Worm (Caenorhabditis elegans) whole organism, L4 larva: ENCODE data around the gene Y54E2A.8.

ENCODE experiments used
- F10B5.3 ChIP-seq: sonication (generic microtip); optimal IDR thresholded peaks from 2 replicates; lab custom pipeline; 2016; ENCODE audit warnings: mild to moderate bottlenecking, missing genetic modification characterization, missing compliant biosample characterization
- F26F4.8 ChIP-seq: fragments of 200-800 bp; sonication (Bioruptor generic); conservative IDR thresholded peaks from 2 replicates; pipeline ENCODE4 v1.3.6; 2022; ENCODE audit warnings: missing genetic modification characterization, missing compliant biosample characterization
- F37D6.2 ChIP-seq: sonication (generic microtip); optimal IDR thresholded peaks from 2 replicates; lab custom pipeline; 2016; ENCODE audit warnings: mild to moderate bottlenecking, missing genetic modification characterization, missing compliant biosample characterization
- F49E8.2 ChIP-seq: sonication (generic microtip); optimal IDR thresholded peaks from 2 replicates; lab custom pipeline; 2016; ENCODE audit warnings: missing compliant biosample characterization, mild to moderate bottlenecking, missing genetic modification characterization, borderline replicate concordance
- R02D3.7 ChIP-seq: fragments of 150-350 bp; sonication (generic microtip); optimal IDR thresholded peaks from 3 replicates; lab custom pipeline; 2014; ENCODE audit warnings: missing biosample characterization, missing genetic modification characterization
- T20F7.1 ChIP-seq: fragments of 200-800 bp; sonication (Bioruptor generic); optimal IDR thresholded peaks from 2 replicates; lab custom pipeline; 2018; ENCODE audit warnings: mild to moderate bottlenecking, missing genetic modification characterization, missing compliant biosample characterization
- T26A8.4 ChIP-seq: fragments of 200-800 bp; sonication (Bioruptor generic); IDR thresholded peaks from 2 replicates; pipeline ENCODE4 v1.3.6; 2022; ENCODE audit warnings: missing genetic modification characterization, missing compliant biosample characterization
- Y48G9A.11 ChIP-seq: fragments of 200-800 bp; sonication (Bioruptor generic); IDR thresholded peaks from 2 replicates; pipeline ENCODE4 v1.3.6; 2022; ENCODE audit warnings: missing genetic modification reagents, missing genetic modification characterization, missing compliant biosample characterization
- ZK337.2 ChIP-seq: fragments of 200-800 bp; sonication (Bioruptor generic); IDR thresholded peaks from 2 replicates; pipeline ENCODE4 v1.3.6; 2022; ENCODE audit warnings: missing genetic modification reagents, missing genetic modification characterization, missing compliant biosample characterization
- aha-1 ChIP-seq: fragments of 150-350 bp; peaks from one replicate; lab custom pipeline; 2014; ENCODE audit warnings: missing biosample characterization, missing genetic modification characterization
- aly-2 ChIP-seq: sonication (generic microtip); optimal IDR thresholded peaks from 2 replicates; lab custom pipeline; 2018; ENCODE audit warnings: missing biosample characterization, missing genetic modification characterization
- ceh-44 ChIP-seq: fragments of 200-800 bp; sonication (Bioruptor generic); IDR thresholded peaks from 2 replicates; pipeline ENCODE4 v1.3.6; 2022; ENCODE audit warnings: missing genetic modification reagents, missing genetic modification characterization, missing compliant biosample characterization
- ceh-62 ChIP-seq: sonication (generic microtip); optimal IDR thresholded peaks from 2 replicates; lab custom pipeline; 2017; ENCODE audit warnings: missing biosample characterization, missing genetic modification characterization
- cey-2 ChIP-seq: sonication (generic microtip); optimal IDR thresholded peaks from 3 replicates; lab custom pipeline; 2017; ENCODE audit warnings: missing genetic modification characterization, mild to moderate bottlenecking, missing compliant biosample characterization, antibody characterized with exemption, borderline replicate concordance; ENCODE audit not compliant: insufficient read depth
- ctbp-1 ChIP-seq: fragments of 200-800 bp; sonication (Bioruptor generic); IDR thresholded peaks from 2 replicates; pipeline ENCODE4 v1.3.6; 2022; ENCODE audit warnings: missing genetic modification reagents, missing genetic modification characterization, missing compliant biosample characterization
- daf-12 ChIP-seq: fragments of 150-350 bp; optimal IDR thresholded peaks from 2 replicates; lab custom pipeline; 2014; ENCODE audit warnings: missing biosample characterization, missing genetic modification reagents, missing genetic modification characterization
- dmd-6 ChIP-seq: fragments of 200-800 bp; sonication (Bioruptor generic); IDR thresholded peaks from 2 replicates; pipeline ENCODE4 v1.3.6; 2022; ENCODE audit warnings: missing genetic modification reagents, missing genetic modification characterization, missing compliant biosample characterization
- dmd-9 ChIP-seq: fragments of 200-800 bp; sonication (Bioruptor generic); IDR thresholded peaks from 2 replicates; pipeline ENCODE4 v1.3.6; 2022; ENCODE audit warnings: missing genetic modification reagents, missing genetic modification characterization, missing compliant biosample characterization
- dpl-1 ChIP-seq: fragments of 150-350 bp; optimal IDR thresholded peaks from 2 replicates; lab custom pipeline; 2014; ENCODE audit warnings: missing biosample characterization, missing genetic modification reagents, missing genetic modification characterization
- duxl-1 ChIP-seq: sonication (generic microtip); optimal IDR thresholded peaks from 2 replicates; lab custom pipeline; 2016; ENCODE audit warnings: mild to moderate bottlenecking, missing genetic modification characterization, moderate library complexity, missing compliant biosample characterization; ENCODE audit not compliant: poor library complexity
- egl-43 ChIP-seq: fragments of 200-800 bp; sonication (Bioruptor generic); IDR thresholded peaks from 2 replicates; pipeline ENCODE4 v1.3.6; 2022; ENCODE audit warnings: missing genetic modification reagents, missing genetic modification characterization, missing compliant biosample characterization
- gei-8 ChIP-seq: fragments of 200-800 bp; sonication (Bioruptor generic); optimal IDR thresholded peaks from 2 replicates; lab custom pipeline; 2018; ENCODE audit warnings: mild to moderate bottlenecking, missing genetic modification characterization, missing compliant biosample characterization
- hif-1 ChIP-seq, 2 experiments: sonication (generic microtip); optimal IDR thresholded peaks; 2 replicates each; lab custom pipeline; 2016 to 2017; ENCODE audit warnings: missing compliant biosample characterization in 2 of 2, missing genetic modification characterization in 2 of 2, missing genetic modification reagents in 2 of 2, missing genotype in 2 of 2, mild to moderate bottlenecking in 1 of 2
- hlh-11 ChIP-seq: fragments of 200-800 bp; sonication (Bioruptor generic); optimal IDR thresholded peaks from 2 replicates; lab custom pipeline; 2018; ENCODE audit warnings: mild to moderate bottlenecking, missing genetic modification characterization, missing compliant biosample characterization
- hmg-1.1 ChIP-seq: fragments of 200-800 bp; sonication (Bioruptor generic); IDR thresholded peaks from 2 replicates; pipeline ENCODE4 v1.3.6; 2022; ENCODE audit warnings: missing genetic modification reagents, missing genetic modification characterization, missing compliant biosample characterization
- jun-1 ChIP-seq: fragments of 150-350 bp; optimal IDR thresholded peaks from 2 replicates; lab custom pipeline; 2014; ENCODE audit warnings: missing biosample characterization, missing genetic modification reagents, missing genetic modification characterization
- lim-7 ChIP-seq: fragments of 200-800 bp; sonication (Bioruptor generic); IDR thresholded peaks from 2 replicates; pipeline ENCODE4 v1.3.6; 2022; ENCODE audit warnings: missing genetic modification characterization, missing compliant biosample characterization
- lin-1 ChIP-seq: fragments of 200-800 bp; sonication (Bioruptor generic); IDR thresholded peaks from 2 replicates; pipeline ENCODE4 v1.3.6; 2022; ENCODE audit warnings: missing genetic modification reagents, missing genetic modification characterization, missing compliant biosample characterization
- lin-13 ChIP-seq: fragments of 150-350 bp; optimal IDR thresholded peaks from 2 replicates; lab custom pipeline; 2014; ENCODE audit warnings: missing biosample characterization, missing genetic modification reagents, missing genetic modification characterization
- lin-15B ChIP-seq: fragments of 150-350 bp; sonication (generic microtip); optimal IDR thresholded peaks from 3 replicates; lab custom pipeline; 2014; ENCODE audit warnings: missing biosample characterization, missing genetic modification characterization
- lin-29 ChIP-seq: fragments of 200-800 bp; sonication (Bioruptor generic); IDR thresholded peaks from 2 replicates; pipeline ENCODE4 v1.3.6; 2022; ENCODE audit warnings: missing genetic modification reagents, missing genetic modification characterization, missing compliant biosample characterization
- lin-38 ChIP-seq: fragments of 200-800 bp; sonication (Bioruptor generic); IDR thresholded peaks from 2 replicates; pipeline ENCODE4 v1.3.6; 2022; ENCODE audit warnings: missing genetic modification reagents, missing genetic modification characterization, missing compliant biosample characterization
- lsy-2 ChIP-seq, 2 experiments: fragments of 150-350 bp in 1 of 2; sonication (generic microtip) in 1 of 2; optimal IDR thresholded peaks; 2 replicates each; lab custom pipeline; 2014 to 2017; ENCODE audit warnings: missing biosample characterization in 2 of 2, missing genetic modification characterization in 2 of 2
- mdt-29 ChIP-seq: fragments of 200-800 bp; sonication (Bioruptor generic); IDR thresholded peaks from 2 replicates; pipeline ENCODE4 v1.3.6; 2022; ENCODE audit warnings: missing genetic modification reagents, missing genetic modification characterization, missing compliant biosample characterization
- mep-1 ChIP-seq: fragments of 150-350 bp; sonication (generic microtip); optimal IDR thresholded peaks from 3 replicates; lab custom pipeline; 2014; ENCODE audit warnings: missing biosample characterization, missing genetic modification characterization
- mes-2 ChIP-seq: sonication (generic microtip); optimal IDR thresholded peaks from 2 replicates; lab custom pipeline; 2016; ENCODE audit warnings: missing genotype, mild to moderate bottlenecking, missing genetic modification characterization, missing compliant biosample characterization; ENCODE audit not compliant: poor library complexity, severe bottlenecking
- mxl-2 ChIP-seq: fragments of 200-800 bp; sonication (Bioruptor generic); conservative IDR thresholded peaks from 2 replicates; pipeline ENCODE4 v1.3.6; 2022; ENCODE audit warnings: missing genetic modification reagents, missing genetic modification characterization, missing compliant biosample characterization
- mxl-3 ChIP-seq: fragments of 200-800 bp; sonication (Bioruptor generic); optimal IDR thresholded peaks from 2 replicates; lab custom pipeline; 2018; ENCODE audit warnings: mild to moderate bottlenecking, missing genetic modification characterization, missing compliant biosample characterization
- nhr-237 ChIP-seq: sonication (generic microtip); optimal IDR thresholded peaks from 2 replicates; lab custom pipeline; 2017; ENCODE audit warnings: missing biosample characterization, missing genetic modification characterization
- nhr-25 ChIP-seq: sonication (generic microtip); optimal IDR thresholded peaks from 2 replicates; lab custom pipeline; 2017; ENCODE audit warnings: missing genetic modification characterization, mild to moderate bottlenecking, missing compliant biosample characterization, antibody characterized with exemption, moderate library complexity, borderline replicate concordance; ENCODE audit not compliant: insufficient read depth
- nhr-42 ChIP-seq: fragments of 200-800 bp; sonication (Bioruptor generic); IDR thresholded peaks from 2 replicates; pipeline ENCODE4 v1.3.6; 2022; ENCODE audit warnings: missing genetic modification characterization, missing compliant biosample characterization
- nhr-6 ChIP-seq: fragments of 150-350 bp; optimal IDR thresholded peaks from 2 replicates; lab custom pipeline; 2014; ENCODE audit warnings: missing biosample characterization, missing genetic modification characterization
- sdz-12 ChIP-seq: fragments of 200-800 bp; sonication (Bioruptor generic); optimal IDR thresholded peaks from 2 replicates; lab custom pipeline; 2018; ENCODE audit warnings: mild to moderate bottlenecking, missing genetic modification characterization, missing compliant biosample characterization
- spr-1 ChIP-seq: sonication (generic microtip); optimal IDR thresholded peaks from 2 replicates; lab custom pipeline; 2016; ENCODE audit warnings: mild to moderate bottlenecking, missing genetic modification characterization, missing compliant biosample characterization
- unc-130 ChIP-seq: sonication (generic microtip); optimal IDR thresholded peaks from 2 replicates; lab custom pipeline; 2016; ENCODE audit warnings: missing genetic modification reagents, missing genetic modification characterization, missing compliant biosample characterization
- zfp-2 ChIP-seq: sonication (generic microtip); optimal IDR thresholded peaks from 2 replicates; lab custom pipeline; 2016; ENCODE audit warnings: mild to moderate bottlenecking, missing genetic modification characterization, missing compliant biosample characterization
- zip-11 ChIP-seq: fragments of 200-800 bp; sonication (Bioruptor generic); IDR thresholded peaks from 2 replicates; pipeline ENCODE4 v1.3.6; 2022; ENCODE audit warnings: missing genetic modification characterization, missing compliant biosample characterization
- zip-2 ChIP-seq: fragments of 150-350 bp; optimal IDR thresholded peaks from 2 replicates; lab custom pipeline; 2014; ENCODE audit warnings: missing biosample characterization, missing genetic modification characterization
- ztf-7 ChIP-seq: fragments of 150-350 bp; optimal IDR thresholded peaks from 2 replicates; lab custom pipeline; 2014; ENCODE audit warnings: missing biosample characterization, missing genetic modification characterization

Gene Y54E2A.8

ce11 chrII:14804259-14804899 is 26.2 kb downstream of the Y54E2A.8 start, which contains the start of gene W01D2.3 (continued):
- TF ChIP-seq lin-13 (GFP tag; lab: Kevin White, UChicago) (no peak), lin-1 (peak; percentile 78), zfp-2 (tag; lab: Kevin White, UChicago) (peak; percentile 29), F10B5.3 (tag; lab: Kevin White, UChicago) (peak; percentile 61), aha-1 (tag; lab: Kevin White, UChicago) (peak; percentile 14), aly-2 (peak; percentile 71), lin-29 (GFP tag; lab: Robert Waterston, UW) (peak; percentile 38; the same call in 1 of the 2 replicates), ctbp-1 (GFP tag; lab: Robert Waterston, UW) (peak; percentile 78), lsy-2 (tag; optimal IDR thresholded peaks at IDR 0.05; lab: Kevin White, UChicago) (peak in 1 of 2 experiments; percentile 70), duxl-1 (tag; lab: Kevin White, UChicago) (peak; percentile 69), lim-7 (peak; percentile 74; the same call in 1 of the 2 replicates), T26A8.4 (GFP tag; lab: Robert Waterston, UW) (peak; percentile 92), cey-2 (tag; lab: Kevin White, UChicago) (peak; percentile 35), lin-38 (peak; percentile 79), dpl-1 (GFP tag; lab: Kevin White, UChicago) (peak; percentile 42), lin-15B (tag; lab: Kevin White, UChicago) (no peak), ceh-44 (no peak), Y48G9A.11 (peak; percentile 69), F37D6.2 (peak; percentile 76), mes-2 (tag; lab: Kevin White, UChicago) (peak; percentile 74), hif-1 (tag; optimal IDR thresholded peaks at IDR 0.05; lab: Kevin White, UChicago) (peak in 1 of 2 experiments; percentile 65), spr-1 (peak; percentile 94), ceh-62 (tag; lab: Kevin White, UChicago) (peak; percentile 23), F26F4.8 (GFP tag; lab: Robert Waterston, UW) (peak; percentile 4; the same call in 1 of the 2 replicates), sdz-12 (no peak), egl-43 (GFP tag; lab: Robert Waterston, UW) (peak; percentile 67), daf-12 (no peak), R02D3.7 (tag; lab: Kevin White, UChicago) (no peak), mxl-2 (GFP tag; lab: Robert Waterston, UW) (0 out of 2 replicates have a peak, but pooled peaks have one; percentile 49), dmd-6 (GFP tag; lab: Robert Waterston, UW) (peak; percentile 65), T20F7.1 (GFP tag; lab: Kevin White, UChicago) (no peak), jun-1 (tag; lab: Kevin White, UChicago) (no peak), gei-8 (peak; percentile 72), unc-130 (GFP tag; lab: Kevin White, UChicago) (no peak), zip-2 (tag; lab: Kevin White, UChicago) (peak; percentile 67), F49E8.2 (tag; lab: Kevin White, UChicago) (peak; percentile 21), mxl-3 (GFP tag; lab: Kevin White, UChicago) (peak; percentile 69), ztf-7 (peak; percentile 60), zip-11 (no peak), hmg-1.1 (GFP tag; lab: Robert Waterston, UW) (peak; percentile 87), mdt-29 (GFP tag; lab: Robert Waterston, UW) (0 out of 2 replicates have a peak, but pooled peaks have one; percentile 37), nhr-25 (tag; lab: Kevin White, UChicago) (peak; percentile 86), hlh-11 (tag; lab: Kevin White, UChicago) (peak; percentile 69), nhr-42 (GFP tag; lab: Robert Waterston, UW) (peak; percentile 89), mep-1 (tag; lab: Kevin White, UChicago) (peak; percentile 80), dmd-9 (GFP tag; lab: Robert Waterston, UW) (peak; percentile 53; the same call in 1 of the 2 replicates), nhr-237 (tag; lab: Kevin White, UChicago) (no peak), nhr-6 (tag; lab: Kevin White, UChicago) (peak; percentile 46), ZK337.2 (GFP tag; lab: Robert Waterston, UW) (peak; percentile 61; the same call in 1 of the 2 replicates)
